Worm (Caenorhabditis elegans) whole organism, L1 larva: ENCODE measurements around the gene C53D6.11.

ENCODE experiments used
- dsc-1 ChIP-seq: sonication (generic microtip); optimal IDR thresholded peaks from 2 replicates; lab custom pipeline; 2016; ENCODE audit warnings: mild to moderate bottlenecking, missing genetic modification characterization, missing compliant biosample characterization
- elt-2 ChIP-seq: sonication (generic microtip); optimal IDR thresholded peaks from 2 replicates; lab custom pipeline; 2016; ENCODE audit warnings: missing genetic modification characterization, mild to moderate bottlenecking, inconsistent platforms, missing compliant biosample characterization, missing genetic modification reagents
- elt-3 ChIP-seq, 6 experiments: fragments of 150-350 bp in 1 of 6; sonication (generic microtip); optimal IDR thresholded peaks; 2 replicates each; lab custom pipeline; 2017 to 2018; ENCODE audit warnings: missing biosample characterization in 6 of 6, missing genetic modification characterization in 6 of 6, inconsistent platforms in 1 of 6
- fos-1 ChIP-seq: fragments of 150-350 bp; optimal IDR thresholded peaks from 2 replicates; lab custom pipeline; 2014; ENCODE audit warnings: missing biosample characterization, missing genetic modification characterization
- isw-1 ChIP-seq: fragments of 200-800 bp; sonication (Bioruptor generic); IDR thresholded peaks from 2 replicates; pipeline ENCODE4 v1.3.6; 2022; ENCODE audit warnings: missing genetic modification characterization, missing compliant biosample characterization
- lin-13 ChIP-seq: fragments of 150-350 bp; optimal IDR thresholded peaks from 2 replicates; lab custom pipeline; 2014; ENCODE audit warnings: missing biosample characterization, missing genetic modification reagents, missing genetic modification characterization
- lin-39 ChIP-seq: fragments of 150-350 bp; optimal IDR thresholded peaks from 2 replicates; lab custom pipeline; 2014; ENCODE audit warnings: missing biosample characterization, missing genetic modification reagents, missing genetic modification characterization
- nhr-28 ChIP-seq: fragments of 150-350 bp; optimal IDR thresholded peaks from 2 replicates; lab custom pipeline; 2014; ENCODE audit warnings: missing biosample characterization, missing genetic modification characterization
- skn-1 ChIP-seq: fragments of 150-350 bp; optimal IDR thresholded peaks from 2 replicates; lab custom pipeline; 2014; ENCODE audit warnings: missing biosample characterization, missing genetic modification characterization

DNA sequence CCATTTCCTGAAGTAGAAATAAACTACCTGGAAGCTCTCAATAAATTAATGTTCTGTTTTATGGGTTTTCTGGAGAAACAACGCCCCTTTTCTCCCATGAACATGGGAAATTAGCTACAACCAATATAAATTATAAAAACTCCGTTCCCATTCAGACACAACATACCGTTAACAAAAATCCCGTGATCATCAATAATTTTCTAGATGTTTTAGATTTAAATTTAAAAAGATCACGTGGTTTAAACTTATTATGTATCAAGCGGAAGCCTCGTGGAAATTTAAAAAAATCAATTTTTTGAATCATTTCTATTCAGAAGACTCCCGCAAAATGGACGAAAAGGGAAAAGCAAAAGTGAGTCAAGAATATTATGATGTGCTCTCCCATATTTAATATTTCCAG is 44.5 kb upstream of the C53D6.11 start, which contains the start of gene C53B4.2:
- TF ChIP-seq dsc-1 (tag; lab: Kevin White, UChicago) (no peak), elt-2 (tag; lab: Kevin White, UChicago) (no peak), lin-13 (GFP tag; lab: Kevin White, UChicago) (no peak), fos-1 (tag; lab: Kevin White, UChicago) (no peak), lin-39 (tag; lab: Kevin White, UChicago) (no peak), nhr-28 (tag; lab: Kevin White, UChicago) (no peak), isw-1 (GFP tag; lab: Robert Waterston, UW) (no peak), elt-3 (tag; optimal IDR thresholded peaks at IDR 0.05; lab: Kevin White, UChicago) (no peak), skn-1 (no peak)
